Worm (Caenorhabditis elegans): ENCODE measurements around the gene R10E8.2.

The R10E8.2 gene

ce11 chrV:18270403-18270802 is 16.8 kb downstream of the R10E8.2 start, which contains the start of gene Y37H2C.4:
TSS of gene Y37H2C.4 (plus strand) at chrV:18270703.
- TF ChIP-seq flh-1 (GFP tag; optimal IDR thresholded peaks at IDR 0.05) (no peak), bed-3 (GFP tag; optimal IDR thresholded peaks at IDR 0.05) (no peak), nhr-2 (tag; optimal IDR thresholded peaks at IDR 0.05) (no peak), ceh-39 (tag; optimal IDR thresholded peaks at IDR 0.05) (no peak), mep-1 (tag; optimal IDR thresholded peaks at IDR 0.05) (no peak), elt-1 (tag; optimal IDR thresholded peaks at IDR 0.05; ENCODE audit: borderline replicate concordance, insufficient read depth) (no peak), unc-120 (tag; optimal IDR thresholded peaks at IDR 0.05; ENCODE audit: poor library complexity, severe bottlenecking) (no peak), tbx-8 (GFP tag; optimal IDR thresholded peaks at IDR 0.05) (no peak), ces-1 (GFP tag; optimal IDR thresholded peaks at IDR 0.05) (no peak), drap-1 (GFP tag; optimal IDR thresholded peaks at IDR 0.05) (no peak), nhr-76 (tag; optimal IDR thresholded peaks at IDR 0.05) (no peak), blmp-1 (tag; optimal IDR thresholded peaks at IDR 0.05) (no peak), sptf-1 (tag; optimal IDR thresholded peaks at IDR 0.05) (no peak)

ce11 chrV:18280778-18281177 is 27.2 kb downstream of the R10E8.2 start, which contains the start of gene Y51A2A.16:
TSS of gene Y51A2A.16 (minus strand) at chrV:18280878.
- no peak for TF ChIP-seq sem-2 (GFP tag; optimal IDR thresholded peaks at IDR 0.05)

ce11 chrV:18282597-18282996 is 29.0 kb downstream of the R10E8.2 start, which contains the start of gene clec-247:
TSS of gene clec-247 (plus strand) at chrV:18282897.
- no peak for TF ChIP-seq flh-1 (GFP tag; optimal IDR thresholded peaks at IDR 0.05)
- no peak for TF ChIP-seq tbx-8 (GFP tag; optimal IDR thresholded peaks at IDR 0.05)
- TF ChIP-seq mab-5 (tag; optimal IDR thresholded peaks at IDR 0.05) = no peak
- TF ChIP-seq sem-2 (GFP tag; optimal IDR thresholded peaks at IDR 0.05) = no peak
- no peak for TF ChIP-seq nhr-76 (tag; optimal IDR thresholded peaks at IDR 0.05)
- no peak for TF ChIP-seq nhr-237 (tag; optimal IDR thresholded peaks at IDR 0.05)
- TF ChIP-seq mls-2 (tag; optimal IDR thresholded peaks at IDR 0.05) = no peak

ce11 chrV:18290642-18291041 is 37.0 kb downstream of the R10E8.2 start, which contains the start of gene Y51A2A.4:
TSS of gene Y51A2A.4 (plus strand) at chrV:18290942.
- TF ChIP-seq ham-2 (GFP tag; optimal IDR thresholded peaks at IDR 0.05) = no peak
- no peak for TF ChIP-seq nhr-76 (tag; optimal IDR thresholded peaks at IDR 0.05)
- no peak for TF ChIP-seq nhr-12 (tag; optimal IDR thresholded peaks at IDR 0.05)
- TF ChIP-seq lsy-2 (tag; optimal IDR thresholded peaks at IDR 0.05) = no peak
- no peak for TF ChIP-seq drap-1 (GFP tag; optimal IDR thresholded peaks at IDR 0.05)
- TF ChIP-seq unc-62 (GFP tag; optimal IDR thresholded peaks at IDR 0.05) = no peak
- no peak for TF ChIP-seq sptf-1 (tag; optimal IDR thresholded peaks at IDR 0.05)
- no peak for TF ChIP-seq unc-39 (tag; optimal IDR thresholded peaks at IDR 0.05)
- TF ChIP-seq flh-1 (GFP tag; optimal IDR thresholded peaks at IDR 0.05) = no peak

- TF ChIP-seq ham-2 (GFP tag; optimal IDR thresholded peaks at IDR 0.05) (no peak), zip-8 (tag; optimal IDR thresholded peaks at IDR 0.05) (no peak), bed-3 (GFP tag; optimal IDR thresholded peaks at IDR 0.05) (no peak), ztf-11 (tag; optimal IDR thresholded peaks at IDR 0.05) (no peak), ceh-43 (GFP tag; optimal IDR thresholded peaks at IDR 0.05) (no peak), nhr-237 (tag; optimal IDR thresholded peaks at IDR 0.05) (no peak), unc-120 (tag; optimal IDR thresholded peaks at IDR 0.05; ENCODE audit: poor library complexity, severe bottlenecking) (no peak), unc-62 (GFP tag; optimal IDR thresholded peaks at IDR 0.05) (no peak), mls-2 (tag; optimal IDR thresholded peaks at IDR 0.05) (no peak), snpc-4 (tag; optimal IDR thresholded peaks at IDR 0.05) (no peak)
Measured at ce11 chrV:18292295-18292694, 38.7 kb downstream of the R10E8.2 start, which contains the start of gene Y51A2A.12. TSS of gene Y51A2A.12 (plus strand) at chrV:18292595.

- TF ChIP-seq cnd-1 (tag; optimal IDR thresholded peaks at IDR 0.05) = no peak
- TF ChIP-seq ham-2 (GFP tag; optimal IDR thresholded peaks at IDR 0.05) = no peak
- no peak for TF ChIP-seq snpc-4 (tag; optimal IDR thresholded peaks at IDR 0.05)
- no peak for TF ChIP-seq nhr-28 (tag; optimal IDR thresholded peaks at IDR 0.05)
- no peak for TF ChIP-seq nhr-237 (tag; optimal IDR thresholded peaks at IDR 0.05)
- TF ChIP-seq flh-1 (GFP tag; optimal IDR thresholded peaks at IDR 0.05) = no peak
- no peak for TF ChIP-seq tbx-8 (GFP tag; optimal IDR thresholded peaks at IDR 0.05)
- TF ChIP-seq mep-1 (tag; optimal IDR thresholded peaks at IDR 0.05) = no peak
- TF ChIP-seq unc-39 (tag; optimal IDR thresholded peaks at IDR 0.05) = no peak
- no peak for TF ChIP-seq unc-62 (GFP tag; optimal IDR thresholded peaks at IDR 0.05)
- TF ChIP-seq nhr-12 (tag; optimal IDR thresholded peaks at IDR 0.05) = no peak
- TF ChIP-seq unc-120 (tag; optimal IDR thresholded peaks at IDR 0.05; ENCODE audit: poor library complexity, severe bottlenecking) = no peak
- no peak for TF ChIP-seq elt-3 (tag; optimal IDR thresholded peaks at IDR 0.05)
- TF ChIP-seq ztf-11 (tag; optimal IDR thresholded peaks at IDR 0.05) = no peak
- no peak for TF ChIP-seq pha-4 (tag; optimal IDR thresholded peaks at IDR 0.05)
Measured at ce11 chrV:18298506-18298905, 44.9 kb downstream of the R10E8.2 start, which contains the start of gene Y51A2A.5. TSS of gene Y51A2A.5 (plus strand) at chrV:18298806.
